Fruit fly (Drosophila melanogaster) whole organism, embryonic: Measurements from ENCODE around the gene CG10874.

Experiments
- Abd-B ChIP-seq: fragments of 200-800 bp; sonication (Bioruptor generic); optimal IDR thresholded peaks from 2 replicates; lab custom pipeline; 2018; ENCODE audit warnings: missing biosample characterization, mild to moderate bottlenecking, missing genetic modification characterization, moderate library complexity
- Bgb ChIP-seq: fragments of 200-800 bp; sonication (Bioruptor generic); IDR thresholded peaks from 2 replicates; pipeline ENCODE4 v1.3.6; 2022; ENCODE audit warnings: missing biosample characterization, missing genetic modification characterization; ENCODE audit not compliant: partially characterized antibody
- CG11093 ChIP-seq: fragments of 200-800 bp; sonication (Bioruptor generic); IDR thresholded peaks from 3 replicates; pipeline ENCODE4 v1.3.6; 2022; ENCODE audit warnings: missing biosample characterization, missing genetic modification characterization
- CG16813 ChIP-seq: fragments of 200-800 bp; sonication (Bioruptor generic); IDR thresholded peaks from 3 replicates; pipeline ENCODE4 v1.3.6; 2022; ENCODE audit warnings: missing biosample characterization, missing genetic modification characterization; ENCODE audit not compliant: partially characterized antibody
- CG32772 ChIP-seq: fragments of 200-800 bp; sonication (Bioruptor generic); IDR thresholded peaks from 2 replicates; pipeline ENCODE4 v1.3.6; 2022; ENCODE audit warnings: missing biosample characterization, missing genetic modification characterization
- CG34376 ChIP-seq: fragments of 200-800 bp; sonication (Bioruptor generic); optimal IDR thresholded peaks from 2 replicates; lab custom pipeline; 2018; ENCODE audit warnings: missing biosample characterization, mild to moderate bottlenecking, missing genetic modification characterization
- CG34422 ChIP-seq: fragments of 200-800 bp; sonication (Bioruptor generic); IDR thresholded peaks from 3 replicates; pipeline ENCODE4 v1.3.6; 2022; ENCODE audit warnings: missing biosample characterization, missing genetic modification characterization
- CG3726 ChIP-seq: fragments of 200-800 bp; sonication (Bioruptor generic); IDR thresholded peaks from 3 replicates; pipeline ENCODE4, ENCODE4 v1.3.6; 2022; ENCODE audit warnings: missing biosample characterization, missing genetic modification characterization
- CG5180 ChIP-seq: fragments of 200-800 bp; sonication (Bioruptor generic); optimal IDR thresholded peaks from 3 replicates; lab custom pipeline; 2017; ENCODE audit warnings: missing biosample characterization, missing genetic modification characterization, mild to moderate bottlenecking, moderate library complexity, missing genetic modification reagents
- CG6272 ChIP-seq: fragments of 200-800 bp; sonication (Bioruptor generic); IDR thresholded peaks from 2 replicates; pipeline ENCODE4 v1.3.6; 2022; ENCODE audit warnings: missing biosample characterization, missing genetic modification characterization
- CG7271 ChIP-seq: fragments of 200-800 bp; sonication (Bioruptor generic); optimal IDR thresholded peaks from 2 replicates; lab custom pipeline; 2018; ENCODE audit warnings: missing biosample characterization, mild to moderate bottlenecking, missing genetic modification characterization, moderate library complexity
- CG7987 ChIP-seq: fragments of 200-800 bp; sonication (Bioruptor generic); optimal IDR thresholded peaks from 2 replicates; lab custom pipeline; 2018; ENCODE audit warnings: missing biosample characterization, mild to moderate bottlenecking, missing genetic modification characterization, moderate library complexity
- CG8089 ChIP-seq: fragments of 200-800 bp; sonication (Bioruptor generic); optimal IDR thresholded peaks from 3 replicates; lab custom pipeline; 2016; ENCODE audit warnings: missing biosample characterization, missing genetic modification characterization
- CG8359 ChIP-seq: fragments of 200-800 bp; sonication (Bioruptor generic); optimal IDR thresholded peaks from 2 replicates; lab custom pipeline; 2017; ENCODE audit warnings: missing biosample characterization, mild to moderate bottlenecking, missing genetic modification characterization, borderline replicate concordance
- D ChIP-seq, 2 experiments: fragments of 200-800 bp in 1 of 2; fragments of >200 bp in 1 of 2; sonication (Bioruptor generic) in 1 of 2; optimal IDR thresholded peaks; 2 replicates in 1 of 2; 3 replicates in 1 of 2; lab custom pipeline; 2017; ENCODE audit warnings: mild to moderate bottlenecking in 1 of 2, missing biosample characterization in 1 of 2, missing genetic modification characterization in 1 of 2, missing genetic modification reagents in 1 of 2
- Dek ChIP-seq: fragments of 200-800 bp; sonication (Bioruptor generic); optimal IDR thresholded peaks from 3 replicates; lab custom pipeline; 2019; ENCODE audit warnings: missing biosample characterization, mild to moderate bottlenecking, missing genetic modification characterization, moderate library complexity
- Dp ChIP-seq: fragments of 200-800 bp; sonication (Bioruptor generic); optimal IDR thresholded peaks from 2 replicates; lab custom pipeline; 2018; ENCODE audit warnings: missing biosample characterization, mild to moderate bottlenecking, missing genetic modification characterization, moderate library complexity
- E2f1 ChIP-seq: fragments of 200-800 bp; sonication (Bioruptor generic); IDR thresholded peaks from 2 replicates; pipeline ENCODE4 v1.3.6; 2022; ENCODE audit warnings: missing biosample characterization, missing genetic modification characterization
- Fer1 ChIP-seq: fragments of 200-800 bp; sonication (Bioruptor generic); optimal IDR thresholded peaks from 2 replicates; lab custom pipeline; 2017; ENCODE audit warnings: missing biosample characterization, mild to moderate bottlenecking, missing genetic modification characterization
- Mes4 ChIP-seq: fragments of 200-800 bp; sonication (Bioruptor generic); optimal IDR thresholded peaks from 2 replicates; lab custom pipeline; 2016; ENCODE audit warnings: missing biosample characterization, missing genetic modification characterization
- Ravus ChIP-seq: fragments of 200-800 bp; sonication (Bioruptor generic); IDR thresholded peaks from 2 replicates; pipeline ENCODE4 v1.3.6; 2022; ENCODE audit warnings: missing biosample characterization, missing genetic modification characterization
- Rfx ChIP-seq: fragments of 200-800 bp; sonication (Bioruptor generic); IDR thresholded peaks from 2 replicates; pipeline ENCODE4 v1.3.6; 2022; ENCODE audit warnings: missing biosample characterization, missing genetic modification characterization
- Sin3A ChIP-seq: fragments of >200 bp; optimal IDR thresholded peaks from 2 replicates; lab custom pipeline; 2018
- Taf1 ChIP-seq: fragments of 200-800 bp; sonication (Bioruptor generic); IDR thresholded peaks from 2 replicates; pipeline ENCODE4 v1.3.6; 2022; ENCODE audit warnings: missing biosample characterization, missing genetic modification characterization
- Usf ChIP-seq: fragments of 200-800 bp; sonication (Bioruptor generic); optimal IDR thresholded peaks from 2 replicates; lab custom pipeline; 2017; ENCODE audit warnings: missing genotype, missing biosample characterization, missing genetic modification characterization
- Vsx1 ChIP-seq: fragments of 200-800 bp; sonication (Bioruptor generic); optimal IDR thresholded peaks from 2 replicates; lab custom pipeline; 2017; ENCODE audit warnings: missing biosample characterization, mild to moderate bottlenecking, missing genetic modification characterization, missing genetic modification reagents
- Xrp1 ChIP-seq: fragments of 200-800 bp; sonication (Bioruptor generic); IDR thresholded peaks from 2 replicates; pipeline ENCODE4 v1.3.6; 2022; ENCODE audit warnings: missing biosample characterization, missing genetic modification characterization
- bbx ChIP-seq: fragments of 200-800 bp; sonication (Bioruptor generic); IDR thresholded peaks from 2 replicates; pipeline ENCODE4 v1.3.6; 2022; ENCODE audit warnings: missing biosample characterization, missing genetic modification characterization; ENCODE audit not compliant: partially characterized antibody
- disco-r ChIP-seq: fragments of 200-800 bp; sonication (Bioruptor generic); optimal IDR thresholded peaks from 2 replicates; lab custom pipeline; 2016; ENCODE audit warnings: missing biosample characterization, missing genetic modification characterization
- en ChIP-seq: fragments of 200-800 bp; sonication (Bioruptor generic); optimal IDR thresholded peaks from 2 replicates; lab custom pipeline; 2016; ENCODE audit warnings: missing biosample characterization, missing genetic modification characterization
- exex ChIP-seq: fragments of 200-800 bp; sonication (Bioruptor generic); optimal IDR thresholded peaks from 4 replicates; lab custom pipeline; 2018; ENCODE audit warnings: missing biosample characterization, mild to moderate bottlenecking, missing genetic modification characterization, moderate library complexity
- gem ChIP-seq: fragments of 200-800 bp; sonication (Bioruptor generic); optimal IDR thresholded peaks from 2 replicates; lab custom pipeline; 2019; ENCODE audit warnings: missing biosample characterization, mild to moderate bottlenecking, missing genetic modification characterization, moderate library complexity
- grn ChIP-seq: fragments of 200-800 bp; sonication (Bioruptor generic); optimal IDR thresholded peaks from 3 replicates; lab custom pipeline; 2017; ENCODE audit warnings: missing biosample characterization, missing genetic modification characterization
- knrl ChIP-seq: fragments of 200-800 bp; sonication (Bioruptor generic); IDR thresholded peaks from 3 replicates; pipeline ENCODE4 v1.3.6; 2022; ENCODE audit warnings: missing biosample characterization, missing genetic modification characterization; ENCODE audit not compliant: partially characterized antibody
- oc ChIP-seq: fragments of 200-800 bp; sonication (Bioruptor generic); optimal IDR thresholded peaks from 2 replicates; lab custom pipeline; 2018; ENCODE audit warnings: missing biosample characterization, mild to moderate bottlenecking, missing genetic modification characterization, moderate library complexity
- otp ChIP-seq: fragments of 200-800 bp; sonication (Bioruptor generic); IDR thresholded peaks from 3 replicates; pipeline ENCODE4, ENCODE4 v1.3.6; 2022; ENCODE audit warnings: missing biosample characterization, missing genetic modification characterization
- pan ChIP-seq, 4 experiments: fragments of >200 bp in 3 of 4; fragments of 200-800 bp in 1 of 4; sonication (Bioruptor generic) in 1 of 4; optimal IDR thresholded peaks in 3 of 4; IDR thresholded peaks in 1 of 4; 2 replicates each; pipeline versions ENCODE4 v1.3.6 to Lab custom; 2017 to 2022; ENCODE audit warnings: missing biosample characterization in 2 of 4, missing genetic modification characterization in 2 of 4, mixed read lengths in 1 of 4
- pb ChIP-seq: fragments of 200-800 bp; sonication (Bioruptor generic); optimal IDR thresholded peaks from 3 replicates; lab custom pipeline; 2016; ENCODE audit warnings: missing biosample characterization, missing genetic modification characterization
- ranshi ChIP-seq: fragments of 200-800 bp; sonication (Bioruptor generic); IDR thresholded peaks from 2 replicates; pipeline ENCODE4 v1.3.6; 2022; ENCODE audit warnings: missing biosample characterization, missing genetic modification characterization
- salm ChIP-seq: fragments of 200-800 bp; sonication (Bioruptor generic); optimal IDR thresholded peaks from 2 replicates; lab custom pipeline; 2018; ENCODE audit warnings: missing biosample characterization, mild to moderate bottlenecking, missing genetic modification characterization
- scrt ChIP-seq: fragments of 200-800 bp; sonication (Bioruptor generic); optimal IDR thresholded peaks from 2 replicates; lab custom pipeline; 2018; ENCODE audit warnings: missing biosample characterization, mild to moderate bottlenecking, missing genetic modification characterization, moderate library complexity
- seq ChIP-seq: fragments of 200-800 bp; sonication (Bioruptor generic); IDR thresholded peaks from 2 replicates; pipeline ENCODE4 v1.3.6; 2022; ENCODE audit warnings: missing biosample characterization, missing genetic modification characterization
- tll ChIP-seq, 2 experiments: fragments of 200-800 bp in 1 of 2; fragments of >200 bp in 1 of 2; sonication (Bioruptor generic) in 1 of 2; optimal IDR thresholded peaks; 2 replicates each; lab custom pipeline; 2017 to 2019; ENCODE audit warnings: missing biosample characterization in 2 of 2, missing genetic modification characterization in 2 of 2, mild to moderate bottlenecking in 1 of 2, moderate library complexity in 1 of 2
- tna ChIP-seq: fragments of 200-800 bp; sonication (Bioruptor generic); IDR thresholded peaks from 2 replicates; pipeline ENCODE4 v1.3.6; 2022; ENCODE audit warnings: missing biosample characterization, missing genetic modification characterization; ENCODE audit not compliant: partially characterized antibody
- unc-4 ChIP-seq: fragments of 200-800 bp; sonication (Bioruptor generic); IDR thresholded peaks from 2 replicates; pipeline ENCODE4 v1.3.6; 2022; ENCODE audit warnings: missing biosample characterization, missing genetic modification characterization; ENCODE audit not compliant: partially characterized antibody
- vfl ChIP-seq: fragments of 200-800 bp; sonication (Bioruptor generic); optimal IDR thresholded peaks from 2 replicates; lab custom pipeline; 2016; ENCODE audit warnings: missing biosample characterization, missing genetic modification characterization

The CG10874 gene

dm6 chr2L:2226259-2227121, 34.3 kb upstream of the CG10874 start, which contains the start of the genes CG15387 and sau (continued):
- TF ChIP-seq Bgb (GFP tag; lab: Robert Waterston, UW) (peak; percentile 88), en (GFP tag; lab: Kevin White, UChicago) (peak; percentile 77), CG32772 (peak; percentile 75), CG8359 (GFP tag; lab: Kevin White, UChicago) (peak; percentile 41), oc (tag; lab: Kevin White, UChicago) (peak; percentile 60), D (optimal IDR thresholded peaks at IDR 0.05; lab: Kevin White, UChicago) (no peak), D (GFP tag; optimal IDR thresholded peaks at IDR 0.05; lab: Kevin White, UChicago) (peak; percentile 67), CG3726 (GFP tag; lab: Robert Waterston, UW) (peak; percentile 52; the same call in 1 of the 3 replicates), Abd-B (GFP tag; lab: Kevin White, UChicago) (peak; percentile 82), seq (GFP tag; lab: Robert Waterston, UW) (peak; percentile 80), gem (tag; lab: Kevin White, UChicago) (peak; percentile 91), CG6272 (peak; percentile 77), Rfx (GFP tag; lab: Robert Waterston, UW) (peak; percentile 89), pan (optimal IDR thresholded peaks at IDR 0.05; lab: Kevin White, UChicago) (no peak), pan (GFP tag; optimal IDR thresholded peaks at IDR 0.05 in 1 of 2, IDR thresholded peaks at IDR 0.05 in 1 of 2) (peak in 1 of 2 experiments; percentile 87), Dp (GFP tag; lab: Kevin White, UChicago) (peak; percentile 16), Vsx1 (GFP tag; lab: Kevin White, UChicago) (peak; percentile 76), CG34376 (GFP tag; lab: Kevin White, UChicago) (peak; percentile 77), grn (peak; percentile 34), unc-4 (GFP tag; lab: Robert Waterston, UW) (peak; percentile 94), CG34422 (GFP tag; lab: Robert Waterston, UW) (peak; percentile 83), CG16813 (peak; percentile 94), Dek (tag; lab: Kevin White, UChicago) (peak; percentile 76), Usf (GFP tag; lab: Kevin White, UChicago) (peak; percentile 64), exex (peak; percentile 73), E2f1 (GFP tag; lab: Robert Waterston, UW) (peak; percentile 80), otp (peak; percentile 78), tna (GFP tag; lab: Robert Waterston, UW) (peak; percentile 72; the same call in 1 of the 2 replicates), tll (GFP tag; optimal IDR thresholded peaks at IDR 0.05; lab: Kevin White, UChicago) (no peak), CG11093 (GFP tag; lab: Robert Waterston, UW) (peak; percentile 72), ranshi (peak; percentile 82), Sin3A (peak; percentile 60), CG7987 (peak; percentile 63), Mes4 (peak; percentile 85), Ravus (GFP tag; lab: Robert Waterston, UW) (peak; percentile 46), knrl (GFP tag; lab: Robert Waterston, UW) (peak; percentile 92), scrt (peak; percentile 71), vfl (GFP tag; lab: Kevin White, UChicago) (peak; percentile 86), bbx (GFP tag; lab: Robert Waterston, UW) (peak; percentile 86), CG8089 (GFP tag; lab: Kevin White, UChicago) (peak; percentile 83), disco-r (GFP tag; lab: Kevin White, UChicago) (peak; percentile 84), pb (GFP tag; lab: Kevin White, UChicago) (peak; percentile 86), Fer1 (GFP tag; lab: Kevin White, UChicago) (peak; percentile 87), CG5180 (GFP tag; lab: Kevin White, UChicago) (peak; percentile 63), CG7271 (tag; lab: Kevin White, UChicago) (peak; percentile 19), Taf1 (GFP tag; lab: Robert Waterston, UW) (peak; percentile 69; the same call in 1 of the 2 replicates), salm (tag; lab: Kevin White, UChicago) (peak; percentile 58), Xrp1 (GFP tag; lab: Robert Waterston, UW) (peak; percentile 88)
